Fruit fly (Drosophila melanogaster): ENCODE data around the gene Toll-9.

DNA sequence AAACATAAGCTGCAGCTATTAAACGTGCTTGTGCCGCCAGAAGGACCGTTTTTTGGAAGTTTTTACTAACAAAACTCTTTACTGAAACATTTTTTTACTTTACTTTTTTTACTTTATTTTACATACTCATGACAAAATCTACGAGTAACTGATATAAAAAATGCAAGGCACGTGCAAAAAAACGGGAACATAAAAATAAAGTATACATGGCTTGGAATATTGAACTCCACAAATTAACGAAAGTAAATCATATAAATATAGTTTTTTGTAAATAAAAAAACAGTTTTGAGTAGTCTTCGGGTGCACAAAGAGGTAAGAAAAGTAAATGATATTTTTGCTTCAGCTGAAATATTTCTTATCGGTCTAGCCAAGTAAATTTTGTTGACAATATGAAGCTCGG is 45.9 kb downstream of the Toll-9 start, which contains the start of gene Spn77Bb:
- no peak for TF ChIP-seq nerfin-2 (GFP tag; IDR thresholded peaks at IDR 0.05; ENCODE audit: partially characterized antibody)
- TF ChIP-seq Dek (tag; optimal IDR thresholded peaks at IDR 0.05) = no peak
- no peak for TF ChIP-seq Hr39 (optimal IDR thresholded peaks at IDR 0.05)
- TF ChIP-seq CG17802 (tag; optimal IDR thresholded peaks at IDR 0.05) = no peak
- TF ChIP-seq CG9215 (GFP tag; IDR thresholded peaks at IDR 0.05) = no peak
- TF ChIP-seq YL-1 (GFP tag; optimal IDR thresholded peaks at IDR 0.05) = no peak
- no peak for TF ChIP-seq bbx (GFP tag; IDR thresholded peaks at IDR 0.05; ENCODE audit: partially characterized antibody)
- no peak for TF ChIP-seq CG11695 (GFP tag; IDR thresholded peaks at IDR 0.05)
- TF ChIP-seq CTCF (GFP tag; optimal IDR thresholded peaks at IDR 0.05) = no peak
- no peak for TF ChIP-seq inv (GFP tag; IDR thresholded peaks at IDR 0.05; ENCODE audit: partially characterized antibody)
- TF ChIP-seq pnt (GFP tag; optimal IDR thresholded peaks at IDR 0.05) = no peak

Data from whole organism, embryonic.